Worm (Caenorhabditis elegans) whole organism, L2 larva: Measurements from ENCODE around the gene srw-60.

Experiments
- C34F6.9 ChIP-seq: fragments of 150-350 bp; optimal IDR thresholded peaks from 2 replicates; lab custom pipeline; 2014; ENCODE audit warnings: missing biosample characterization, missing genetic modification characterization
- F13H6.1 ChIP-seq: sonication (generic microtip); optimal IDR thresholded peaks from 2 replicates; lab custom pipeline; 2016; ENCODE audit warnings: missing genetic modification characterization, missing compliant biosample characterization
- R02D3.7 ChIP-seq: fragments of 150-350 bp; optimal IDR thresholded peaks from 2 replicates; lab custom pipeline; 2014; ENCODE audit warnings: missing biosample characterization, missing genetic modification characterization
- Y55F3AM.14 ChIP-seq: fragments of 200-800 bp; sonication (Bioruptor generic); optimal IDR thresholded peaks from 2 replicates; lab custom pipeline; 2018; ENCODE audit warnings: mild to moderate bottlenecking, missing genetic modification characterization, missing compliant biosample characterization
- ZK546.5 ChIP-seq: sonication (generic microtip); optimal IDR thresholded peaks from 2 replicates; lab custom pipeline; 2017; ENCODE audit warnings: missing biosample characterization, missing genetic modification characterization
- alr-1 ChIP-seq: fragments of 150-350 bp; optimal IDR thresholded peaks from 2 replicates; lab custom pipeline; 2014; ENCODE audit warnings: missing biosample characterization, missing genetic modification characterization
- aly-2 ChIP-seq: fragments of 150-350 bp; optimal IDR thresholded peaks from 2 replicates; lab custom pipeline; 2014; ENCODE audit warnings: missing biosample characterization, missing genetic modification characterization
- ceh-16 ChIP-seq: fragments of 150-350 bp; optimal IDR thresholded peaks from 2 replicates; lab custom pipeline; 2014; ENCODE audit warnings: missing biosample characterization, missing genetic modification characterization
- ceh-82 ChIP-seq: fragments of 150-350 bp; optimal IDR thresholded peaks from 2 replicates; lab custom pipeline; 2014; ENCODE audit warnings: missing biosample characterization, missing genetic modification characterization
- crh-2 ChIP-seq: sonication (generic microtip); optimal IDR thresholded peaks from 2 replicates; lab custom pipeline; 2017; ENCODE audit warnings: missing biosample characterization, missing genetic modification characterization
- dmd-4 ChIP-seq: sonication (generic microtip); optimal IDR thresholded peaks from 2 replicates; lab custom pipeline; 2017; ENCODE audit warnings: missing biosample characterization, missing genetic modification characterization
- elt-1 ChIP-seq: fragments of 150-350 bp; optimal IDR thresholded peaks from 2 replicates; lab custom pipeline; 2014; ENCODE audit warnings: missing biosample characterization, missing genetic modification characterization
- elt-3 ChIP-seq: sonication (generic microtip); optimal IDR thresholded peaks from 2 replicates; lab custom pipeline; 2017; ENCODE audit warnings: missing biosample characterization, missing genetic modification characterization
- fos-1 ChIP-seq: fragments of 150-350 bp; optimal IDR thresholded peaks from 2 replicates; lab custom pipeline; 2014; ENCODE audit warnings: missing biosample characterization, missing genetic modification characterization
- lin-11 ChIP-seq: fragments of 150-350 bp; sonication (generic microtip); optimal IDR thresholded peaks from 2 replicates; lab custom pipeline; 2014; ENCODE audit warnings: missing biosample characterization, missing genetic modification characterization, inconsistent platforms, mixed read lengths
- lin-39 ChIP-seq: fragments of 150-350 bp; optimal IDR thresholded peaks from 2 replicates; lab custom pipeline; 2014; ENCODE audit warnings: missing biosample characterization, missing genetic modification reagents, missing genetic modification characterization
- mab-5 ChIP-seq: fragments of 150-350 bp; optimal IDR thresholded peaks from 2 replicates; lab custom pipeline; 2014; ENCODE audit warnings: missing biosample characterization, missing genetic modification characterization
- mbf-1 ChIP-seq: sonication (generic microtip); optimal IDR thresholded peaks from 2 replicates; lab custom pipeline; 2017; ENCODE audit warnings: missing biosample characterization, missing genetic modification characterization
- mdl-1 ChIP-seq, 2 experiments: fragments of 150-350 bp in 1 of 2; sonication (generic microtip) in 1 of 2; optimal IDR thresholded peaks; 2 replicates each; lab custom pipeline; 2017; ENCODE audit warnings: missing biosample characterization in 2 of 2, missing genetic modification characterization in 2 of 2
- nhr-10 ChIP-seq: sonication (generic microtip); optimal IDR thresholded peaks from 2 replicates; lab custom pipeline; 2017; ENCODE audit warnings: missing biosample characterization, missing genetic modification characterization
- nhr-11 ChIP-seq: fragments of 150-350 bp; optimal IDR thresholded peaks from 2 replicates; lab custom pipeline; 2014; ENCODE audit warnings: missing biosample characterization, missing genetic modification characterization
- nhr-12 ChIP-seq: fragments of 150-350 bp; optimal IDR thresholded peaks from 2 replicates; lab custom pipeline; 2014; ENCODE audit warnings: missing biosample characterization, missing genetic modification characterization
- nhr-129 ChIP-seq: fragments of 150-350 bp; optimal IDR thresholded peaks from 2 replicates; lab custom pipeline; 2014; ENCODE audit warnings: missing biosample characterization, missing genetic modification characterization
- nhr-21 ChIP-seq: fragments of 150-350 bp; optimal IDR thresholded peaks from 2 replicates; lab custom pipeline; 2014; ENCODE audit warnings: missing biosample characterization, missing genetic modification characterization
- nhr-23 ChIP-seq: fragments of 150-350 bp; optimal IDR thresholded peaks from 2 replicates; lab custom pipeline; 2014; ENCODE audit warnings: missing biosample characterization, missing genetic modification reagents, missing genetic modification characterization
- nhr-237 ChIP-seq: fragments of 150-350 bp; optimal IDR thresholded peaks from 2 replicates; lab custom pipeline; 2014; ENCODE audit warnings: missing biosample characterization, missing genetic modification characterization
- nhr-25 ChIP-seq: fragments of 150-350 bp; sonication (generic microtip); optimal IDR thresholded peaks from 3 replicates; lab custom pipeline; 2014; ENCODE audit warnings: missing biosample characterization, missing genetic modification characterization
- nhr-6 ChIP-seq: fragments of 150-350 bp; optimal IDR thresholded peaks from 2 replicates; lab custom pipeline; 2014; ENCODE audit warnings: missing biosample characterization, missing genetic modification characterization
- peb-1 ChIP-seq: fragments of 150-350 bp; optimal IDR thresholded peaks from 2 replicates; lab custom pipeline; 2014; ENCODE audit warnings: missing biosample characterization, missing genetic modification characterization
- sem-4 ChIP-seq: fragments of 150-350 bp; optimal IDR thresholded peaks from 2 replicates; lab custom pipeline; 2014; ENCODE audit warnings: missing biosample characterization, missing genetic modification reagents, missing genetic modification characterization
- sma-3 ChIP-seq: sonication (generic microtip); optimal IDR thresholded peaks from 2 replicates; lab custom pipeline; 2016; ENCODE audit warnings: missing genetic modification reagents, missing genetic modification characterization, missing compliant biosample characterization
- sma-9 ChIP-seq, 2 experiments: fragments of 150-350 bp in 1 of 2; sonication (generic microtip) in 1 of 2; optimal IDR thresholded peaks; 2 replicates each; lab custom pipeline; 2014 to 2016; ENCODE audit warnings: missing genetic modification characterization in 2 of 2, mild to moderate bottlenecking in 1 of 2, missing biosample characterization in 1 of 2, missing compliant biosample characterization in 1 of 2, missing genetic modification reagents in 1 of 2, moderate library complexity in 1 of 2
- unc-39 ChIP-seq: fragments of 150-350 bp; optimal IDR thresholded peaks from 2 replicates; lab custom pipeline; 2014; ENCODE audit warnings: missing biosample characterization, missing genetic modification characterization
- unc-55 ChIP-seq: fragments of 150-350 bp; sonication (generic microtip); optimal IDR thresholded peaks from 3 replicates; lab custom pipeline; 2014; ENCODE audit warnings: missing biosample characterization, missing genetic modification reagents, missing genetic modification characterization
- unc-62 ChIP-seq: fragments of 150-350 bp; optimal IDR thresholded peaks from 2 replicates; lab custom pipeline; 2014; ENCODE audit warnings: missing biosample characterization, missing genetic modification reagents, missing genetic modification characterization
- zag-1 ChIP-seq: fragments of 150-350 bp; optimal IDR thresholded peaks from 2 replicates; lab custom pipeline; 2014; ENCODE audit warnings: missing biosample characterization, missing genetic modification characterization
- ztf-11 ChIP-seq: sonication (generic microtip); optimal IDR thresholded peaks from 2 replicates; lab custom pipeline; 2017; ENCODE audit warnings: missing biosample characterization, missing genetic modification characterization
- ztf-4 ChIP-seq: fragments of 150-350 bp; optimal IDR thresholded peaks from 2 replicates; lab custom pipeline; 2014; ENCODE audit warnings: missing biosample characterization, missing genetic modification characterization

srw-60 gene

ce11 chrII:2937852-2938251 lies 20.6 kb upstream of the srw-60 start, which contains the start of gene irld-65:
Gene irld-65, minus strand, starts transcription at chrII:2937952.
- no peak for TF ChIP-seq mdl-1 (tag; optimal IDR thresholded peaks at IDR 0.05; lab: Kevin White, UChicago)
- no peak for TF ChIP-seq zag-1 (tag; lab: Kevin White, UChicago)
- TF ChIP-seq ztf-11 (tag; lab: Kevin White, UChicago): no peak
- no peak for TF ChIP-seq lin-11
- TF ChIP-seq sma-9 (GFP tag; optimal IDR thresholded peaks at IDR 0.05; lab: Kevin White, UChicago): no peak
- TF ChIP-seq sma-9 (tag; optimal IDR thresholded peaks at IDR 0.05; lab: Kevin White, UChicago): no peak
- no peak for TF ChIP-seq nhr-25 (tag; lab: Kevin White, UChicago)
- no peak for TF ChIP-seq C34F6.9 (tag; lab: Kevin White, UChicago)
- no peak for TF ChIP-seq elt-3 (tag; lab: Kevin White, UChicago)
- no peak for TF ChIP-seq unc-62 (GFP tag; lab: Kevin White, UChicago)
- no peak for TF ChIP-seq nhr-129
- no peak for TF ChIP-seq mab-5 (tag; lab: Kevin White, UChicago)
- no peak for TF ChIP-seq unc-39
- TF ChIP-seq sma-3: no peak
- TF ChIP-seq ZK546.5: no peak
- TF ChIP-seq lin-39 (tag; lab: Kevin White, UChicago): no peak

- TF ChIP-seq nhr-6: no peak
- TF ChIP-seq lin-39 (tag; lab: Kevin White, UChicago): no peak
- no peak for TF ChIP-seq nhr-25 (tag; lab: Kevin White, UChicago)
- TF ChIP-seq ceh-16: no peak
- TF ChIP-seq crh-2: no peak
- TF ChIP-seq nhr-12 (tag; lab: Kevin White, UChicago): no peak
- no peak for TF ChIP-seq sem-4 (tag; lab: Kevin White, UChicago)
- no peak for TF ChIP-seq ztf-4
- no peak for TF ChIP-seq Y55F3AM.14
- no peak for TF ChIP-seq nhr-23
- no peak for TF ChIP-seq unc-39
- TF ChIP-seq, all 48 proteins: peak for 0
Observed at ce11 chrII:2939681-2940080, 18.7 kb upstream of the srw-60 start.

- TF ChIP-seq nhr-21 (no peak), nhr-11 (tag; lab: Kevin White, UChicago) (no peak), sem-4 (tag; lab: Kevin White, UChicago) (no peak), aly-2 (no peak), lin-11 (no peak), dmd-4 (tag; lab: Kevin White, UChicago) (no peak), elt-1 (no peak), unc-62 (GFP tag; lab: Kevin White, UChicago) (no peak), nhr-237 (tag; lab: Kevin White, UChicago) (no peak), mbf-1 (tag; lab: Kevin White, UChicago) (no peak), fos-1 (tag; lab: Kevin White, UChicago) (no peak), F13H6.1 (tag; lab: Kevin White, UChicago) (no peak), elt-3 (tag; lab: Kevin White, UChicago) (no peak), unc-55 (no peak), nhr-10 (tag; lab: Kevin White, UChicago) (no peak), ztf-4 (no peak), Y55F3AM.14 (no peak), ceh-82 (tag; lab: Kevin White, UChicago) (no peak)
Observed at ce11 chrII:2940747-2941146, 17.7 kb upstream of the srw-60 start, which contains the start of gene irld-66. Gene irld-66, minus strand, starts transcription at chrII:2940847.

ce11 chrII:2943966-2944365 lies 14.4 kb upstream of the srw-60 start, which contains the start of the genes irld-50 and irld-49:
Gene irld-50, minus strand, starts transcription at chrII:2944066.
Gene irld-49, plus strand, starts transcription at chrII:2944176.
- TF ChIP-seq sma-3: no peak
- no peak for TF ChIP-seq unc-62 (GFP tag; lab: Kevin White, UChicago)
- no peak for TF ChIP-seq elt-3 (tag; lab: Kevin White, UChicago)
- TF ChIP-seq nhr-129: no peak
- TF ChIP-seq ztf-4: no peak
- TF ChIP-seq alr-1 (tag; lab: Kevin White, UChicago): no peak
- no peak for TF ChIP-seq nhr-11 (tag; lab: Kevin White, UChicago)
- TF ChIP-seq ZK546.5: no peak
- no peak for TF ChIP-seq peb-1 (tag; lab: Kevin White, UChicago)
- no peak for TF ChIP-seq nhr-6
- no peak for TF ChIP-seq mab-5 (tag; lab: Kevin White, UChicago)
- no peak for TF ChIP-seq aly-2
- no peak for TF ChIP-seq R02D3.7 (tag; lab: Kevin White, UChicago)
- no peak for TF ChIP-seq lin-39 (tag; lab: Kevin White, UChicago)
- no peak for TF ChIP-seq nhr-10 (tag; lab: Kevin White, UChicago)
- TF ChIP-seq, all 48 proteins: peak for 0
